Worm (Caenorhabditis elegans): ENCODE data around the gene mfn-1.

ce11 chrII:11500198-11500597, 28.4 kb upstream of the mfn-1 start, which contains the start of gene B0334.20:
- TF ChIP-seq blmp-1 (tag; optimal IDR thresholded peaks at IDR 0.05) (no peak), cnd-1 (tag; optimal IDR thresholded peaks at IDR 0.05) (no peak), nhr-28 (tag; optimal IDR thresholded peaks at IDR 0.05) (no peak), ceh-43 (GFP tag; optimal IDR thresholded peaks at IDR 0.05) (no peak), mls-2 (tag; optimal IDR thresholded peaks at IDR 0.05) (no peak), sptf-1 (tag; optimal IDR thresholded peaks at IDR 0.05) (no peak), lin-13 (tag; optimal IDR thresholded peaks at IDR 0.05) (no peak), zip-8 (tag; optimal IDR thresholded peaks at IDR 0.05) (no peak), snpc-4 (tag; optimal IDR thresholded peaks at IDR 0.05) (no peak), pha-4 (tag; optimal IDR thresholded peaks at IDR 0.05) (no peak), lsy-2 (tag; optimal IDR thresholded peaks at IDR 0.05) (no peak), ham-2 (GFP tag; optimal IDR thresholded peaks at IDR 0.05) (no peak), M03D4.4 (tag; optimal IDR thresholded peaks at IDR 0.05) (no peak), unc-62 (GFP tag; optimal IDR thresholded peaks at IDR 0.05) (no peak)

Measured in whole organism, mixed stage, embryonic.